Worm (Caenorhabditis elegans) whole organism, L4 larva: Measurements from ENCODE around the gene T28A8.6.

Source experiments
- F26F4.8 ChIP-seq: fragments of 200-800 bp; sonication (Bioruptor generic); conservative IDR thresholded peaks from 2 replicates; pipeline ENCODE4 v1.3.6; 2022; ENCODE audit warnings: missing genetic modification characterization, missing compliant biosample characterization
- F49E8.2 ChIP-seq: sonication (generic microtip); optimal IDR thresholded peaks from 2 replicates; lab custom pipeline; 2016; ENCODE audit warnings: missing compliant biosample characterization, mild to moderate bottlenecking, missing genetic modification characterization, borderline replicate concordance
- Y5F2A.4 ChIP-seq: fragments of 200-800 bp; sonication (Bioruptor generic); optimal IDR thresholded peaks from 2 replicates; lab custom pipeline; 2018; ENCODE audit warnings: mild to moderate bottlenecking, missing genetic modification characterization, missing compliant biosample characterization
- aha-1 ChIP-seq: fragments of 150-350 bp; peaks from one replicate; lab custom pipeline; 2014; ENCODE audit warnings: missing biosample characterization, missing genetic modification characterization
- attf-4 ChIP-seq: sonication (generic microtip); optimal IDR thresholded peaks from 3 replicates; lab custom pipeline; 2017; ENCODE audit warnings: missing biosample characterization, missing genetic modification characterization
- ceh-20 ChIP-seq: fragments of 200-800 bp; sonication (Bioruptor generic); IDR thresholded peaks from 2 replicates; pipeline ENCODE4 v1.3.6; 2022; ENCODE audit warnings: missing genetic modification reagents, missing genetic modification characterization, missing compliant biosample characterization
- ceh-32 ChIP-seq: sonication (generic microtip); optimal IDR thresholded peaks from 2 replicates; lab custom pipeline; 2016; ENCODE audit warnings: mild to moderate bottlenecking, missing genetic modification characterization, missing compliant biosample characterization; ENCODE audit not compliant: poor library complexity
- daf-16 ChIP-seq, 3 experiments: sonication (generic microtip); optimal IDR thresholded peaks; 2 replicates each; lab custom pipeline; 2016 to 2017; ENCODE audit warnings: missing genetic modification characterization in 3 of 3, missing genetic modification reagents in 3 of 3, mild to moderate bottlenecking in 2 of 3, missing compliant biosample characterization in 2 of 3, missing biosample characterization in 1 of 3, moderate library complexity in 1 of 3
- daf-8 ChIP-seq: fragments of 200-800 bp; sonication (Bioruptor generic); IDR thresholded peaks from 2 replicates; pipeline ENCODE4 v1.3.6; 2022; ENCODE audit warnings: missing genetic modification characterization, missing compliant biosample characterization
- dmd-6 ChIP-seq: fragments of 200-800 bp; sonication (Bioruptor generic); IDR thresholded peaks from 2 replicates; pipeline ENCODE4 v1.3.6; 2022; ENCODE audit warnings: missing genetic modification reagents, missing genetic modification characterization, missing compliant biosample characterization
- dmd-9 ChIP-seq: fragments of 200-800 bp; sonication (Bioruptor generic); IDR thresholded peaks from 2 replicates; pipeline ENCODE4 v1.3.6; 2022; ENCODE audit warnings: missing genetic modification reagents, missing genetic modification characterization, missing compliant biosample characterization
- dpl-1 ChIP-seq: fragments of 150-350 bp; optimal IDR thresholded peaks from 2 replicates; lab custom pipeline; 2014; ENCODE audit warnings: missing biosample characterization, missing genetic modification reagents, missing genetic modification characterization
- duxl-1 ChIP-seq: sonication (generic microtip); optimal IDR thresholded peaks from 2 replicates; lab custom pipeline; 2016; ENCODE audit warnings: mild to moderate bottlenecking, missing genetic modification characterization, moderate library complexity, missing compliant biosample characterization; ENCODE audit not compliant: poor library complexity
- dve-1 ChIP-seq: sonication (generic microtip); optimal IDR thresholded peaks from 2 replicates; lab custom pipeline; 2017; ENCODE audit warnings: antibody characterized with exemption, mild to moderate bottlenecking, missing genetic modification characterization, missing compliant biosample characterization; ENCODE audit not compliant: insufficient read depth
- egl-43 ChIP-seq: fragments of 200-800 bp; sonication (Bioruptor generic); IDR thresholded peaks from 2 replicates; pipeline ENCODE4 v1.3.6; 2022; ENCODE audit warnings: missing genetic modification reagents, missing genetic modification characterization, missing compliant biosample characterization
- hif-1 ChIP-seq, 2 experiments: sonication (generic microtip); optimal IDR thresholded peaks; 2 replicates each; lab custom pipeline; 2016 to 2017; ENCODE audit warnings: missing compliant biosample characterization in 2 of 2, missing genetic modification characterization in 2 of 2, missing genetic modification reagents in 2 of 2, missing genotype in 2 of 2, mild to moderate bottlenecking in 1 of 2
- hlh-11 ChIP-seq: fragments of 200-800 bp; sonication (Bioruptor generic); optimal IDR thresholded peaks from 2 replicates; lab custom pipeline; 2018; ENCODE audit warnings: mild to moderate bottlenecking, missing genetic modification characterization, missing compliant biosample characterization
- hlh-30 ChIP-seq: sonication (generic microtip); optimal IDR thresholded peaks from 2 replicates; lab custom pipeline; 2017; ENCODE audit warnings: antibody characterized with exemption, mild to moderate bottlenecking, missing genetic modification characterization, missing compliant biosample characterization; ENCODE audit not compliant: insufficient read depth
- hmg-1.1 ChIP-seq: fragments of 200-800 bp; sonication (Bioruptor generic); IDR thresholded peaks from 2 replicates; pipeline ENCODE4 v1.3.6; 2022; ENCODE audit warnings: missing genetic modification reagents, missing genetic modification characterization, missing compliant biosample characterization
- lin-13 ChIP-seq: fragments of 150-350 bp; optimal IDR thresholded peaks from 2 replicates; lab custom pipeline; 2014; ENCODE audit warnings: missing biosample characterization, missing genetic modification reagents, missing genetic modification characterization
- lin-15B ChIP-seq: fragments of 150-350 bp; sonication (generic microtip); optimal IDR thresholded peaks from 3 replicates; lab custom pipeline; 2014; ENCODE audit warnings: missing biosample characterization, missing genetic modification characterization
- lin-38 ChIP-seq: fragments of 200-800 bp; sonication (Bioruptor generic); IDR thresholded peaks from 2 replicates; pipeline ENCODE4 v1.3.6; 2022; ENCODE audit warnings: missing genetic modification reagents, missing genetic modification characterization, missing compliant biosample characterization
- lsy-2 ChIP-seq, 2 experiments: fragments of 150-350 bp in 1 of 2; sonication (generic microtip) in 1 of 2; optimal IDR thresholded peaks; 2 replicates each; lab custom pipeline; 2014 to 2017; ENCODE audit warnings: missing biosample characterization in 2 of 2, missing genetic modification characterization in 2 of 2
- mep-1 ChIP-seq: fragments of 150-350 bp; sonication (generic microtip); optimal IDR thresholded peaks from 3 replicates; lab custom pipeline; 2014; ENCODE audit warnings: missing biosample characterization, missing genetic modification characterization
- mes-2 ChIP-seq: sonication (generic microtip); optimal IDR thresholded peaks from 2 replicates; lab custom pipeline; 2016; ENCODE audit warnings: missing genotype, mild to moderate bottlenecking, missing genetic modification characterization, missing compliant biosample characterization; ENCODE audit not compliant: poor library complexity, severe bottlenecking
- mxl-3 ChIP-seq: fragments of 200-800 bp; sonication (Bioruptor generic); optimal IDR thresholded peaks from 2 replicates; lab custom pipeline; 2018; ENCODE audit warnings: mild to moderate bottlenecking, missing genetic modification characterization, missing compliant biosample characterization
- nhr-11 ChIP-seq: fragments of 150-350 bp; optimal IDR thresholded peaks from 2 replicates; lab custom pipeline; 2014; ENCODE audit warnings: missing biosample characterization, missing genetic modification characterization
- nhr-237 ChIP-seq: sonication (generic microtip); optimal IDR thresholded peaks from 2 replicates; lab custom pipeline; 2017; ENCODE audit warnings: missing biosample characterization, missing genetic modification characterization
- nhr-25 ChIP-seq: sonication (generic microtip); optimal IDR thresholded peaks from 2 replicates; lab custom pipeline; 2017; ENCODE audit warnings: missing genetic modification characterization, mild to moderate bottlenecking, missing compliant biosample characterization, antibody characterized with exemption, moderate library complexity, borderline replicate concordance; ENCODE audit not compliant: insufficient read depth
- nhr-28 ChIP-seq: fragments of 150-350 bp; optimal IDR thresholded peaks from 2 replicates; lab custom pipeline; 2014; ENCODE audit warnings: missing biosample characterization, missing genetic modification characterization
- pqm-1 ChIP-seq: sonication (generic microtip); optimal IDR thresholded peaks from 2 replicates; lab custom pipeline; 2017; ENCODE audit warnings: missing biosample characterization, missing genetic modification characterization
- rbr-2 ChIP-seq: sonication (generic microtip); optimal IDR thresholded peaks from 2 replicates; lab custom pipeline; 2016; ENCODE audit warnings: missing genotype, missing genetic modification characterization, missing compliant biosample characterization
- sdz-12 ChIP-seq: fragments of 200-800 bp; sonication (Bioruptor generic); optimal IDR thresholded peaks from 2 replicates; lab custom pipeline; 2018; ENCODE audit warnings: mild to moderate bottlenecking, missing genetic modification characterization, missing compliant biosample characterization
- set-16 ChIP-seq: fragments of 200-800 bp; sonication (Bioruptor generic); IDR thresholded peaks from 2 replicates; pipeline ENCODE4 v1.3.6; 2022; ENCODE audit warnings: missing genetic modification reagents, missing genetic modification characterization, missing compliant biosample characterization
- tra-1 ChIP-seq: fragments of 200-800 bp; sonication (Bioruptor generic); IDR thresholded peaks from 2 replicates; pipeline ENCODE4 v1.3.6; 2022; ENCODE audit warnings: missing genetic modification reagents, missing genetic modification characterization, missing compliant biosample characterization
- unc-130 ChIP-seq: sonication (generic microtip); optimal IDR thresholded peaks from 2 replicates; lab custom pipeline; 2016; ENCODE audit warnings: missing genetic modification reagents, missing genetic modification characterization, missing compliant biosample characterization
- unc-39 ChIP-seq: sonication (generic microtip); optimal IDR thresholded peaks from 2 replicates; lab custom pipeline; 2017; ENCODE audit warnings: missing biosample characterization, missing genetic modification characterization
- ztf-11 ChIP-seq: fragments of 150-350 bp; optimal IDR thresholded peaks from 2 replicates; lab custom pipeline; 2014; ENCODE audit warnings: missing biosample characterization, missing genetic modification characterization

T28A8.6 gene

DNA sequence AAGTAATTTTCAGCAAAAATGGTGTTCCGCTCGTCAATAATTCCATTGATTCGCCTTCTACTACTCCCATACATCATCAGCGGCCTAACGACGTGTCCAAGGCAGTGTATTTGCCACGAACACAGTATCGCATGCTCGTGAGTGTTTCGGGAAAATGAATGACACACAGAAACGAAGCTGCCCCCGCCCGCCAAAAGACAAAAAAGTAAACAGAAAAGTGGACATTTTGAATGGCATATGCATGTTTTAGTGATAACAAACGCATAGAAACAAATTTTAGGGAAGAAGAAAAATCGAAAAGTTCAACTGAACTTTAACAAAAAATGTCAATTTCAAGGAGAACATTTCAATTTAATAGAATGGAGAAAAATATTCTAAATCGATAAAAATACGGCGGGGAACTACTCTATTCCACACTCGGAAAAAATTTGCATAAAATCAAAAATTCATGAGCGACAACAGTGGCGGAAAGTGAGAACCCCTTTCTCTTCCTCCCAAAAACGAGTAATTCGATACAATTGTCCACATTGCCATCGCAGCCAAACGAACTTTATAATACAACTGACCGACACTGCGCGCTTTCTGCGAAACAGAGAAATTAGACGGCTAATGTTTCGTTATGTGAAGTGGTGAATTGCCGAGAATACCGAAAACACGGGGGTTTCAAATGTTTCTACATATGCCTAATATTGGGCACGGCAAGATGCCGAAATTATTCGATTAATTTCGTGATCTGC lies 29.7 kb downstream of the T28A8.6 start:
- TF ChIP-seq dmd-9 (no peak), mes-2 (tag; lab: Kevin White, UChicago) (no peak), Y5F2A.4 (GFP tag; lab: Kevin White, UChicago) (no peak), hlh-11 (tag; lab: Kevin White, UChicago) (peak; percentile 48), daf-16 (GFP tag; optimal IDR thresholded peaks at IDR 0.05; lab: Kevin White, UChicago) (no peak), daf-16 (tag; optimal IDR thresholded peaks at IDR 0.05; lab: Kevin White, UChicago) (peak; percentile 87), daf-8 (GFP tag; lab: Robert Waterston, UW) (no peak), aha-1 (tag; lab: Kevin White, UChicago) (peak; percentile 92), lin-38 (GFP tag; lab: Robert Waterston, UW) (peak; percentile 39), pqm-1 (tag; lab: Kevin White, UChicago) (peak; percentile 39), dve-1 (tag; lab: Kevin White, UChicago) (peak; percentile 27), dmd-6 (GFP tag; lab: Robert Waterston, UW) (peak; percentile 87), nhr-28 (tag; lab: Kevin White, UChicago) (peak; percentile 36), unc-39 (tag; lab: Kevin White, UChicago) (no peak), nhr-237 (no peak), hlh-30 (peak; percentile 30), tra-1 (GFP tag; lab: Robert Waterston, UW) (0 out of 2 replicates have a peak, but pooled peaks have one; percentile 50), ztf-11 (tag; lab: Kevin White, UChicago) (no peak)

DNA sequence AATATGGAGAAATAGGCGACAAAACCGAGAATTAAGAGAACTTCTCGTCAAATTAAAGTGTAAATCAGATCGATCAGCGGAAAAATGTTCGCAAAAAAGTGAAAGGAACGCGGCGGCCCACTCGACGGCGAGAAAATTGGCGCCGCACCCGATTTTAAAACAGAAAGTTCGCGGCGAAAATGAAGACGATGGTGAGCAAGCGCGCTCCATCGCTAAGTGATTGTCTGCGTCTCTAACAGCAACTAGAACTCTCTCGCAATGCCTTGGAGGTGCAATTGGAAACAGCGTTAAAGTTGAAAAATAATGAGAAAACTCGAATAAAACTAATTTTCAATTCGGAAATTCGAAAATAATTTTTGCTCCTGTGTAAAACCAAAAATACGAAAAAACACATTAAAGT lies 31.0 kb downstream of the T28A8.6 start:
- no peak for TF ChIP-seq ceh-32
- TF ChIP-seq dpl-1: peak; percentile 79
- no peak for TF ChIP-seq sdz-12 (GFP tag; lab: Kevin White, UChicago)
- TF ChIP-seq duxl-1: peak; percentile 10
- peak; percentile 50; the same call in 1 of the 2 replicates for TF ChIP-seq egl-43 (GFP tag; lab: Robert Waterston, UW)
- peak; percentile 49 for TF ChIP-seq rbr-2 (tag; lab: Kevin White, UChicago)
- peak; percentile 18 for TF ChIP-seq mxl-3 (GFP tag; lab: Kevin White, UChicago)
- peak; percentile 20; the same call in 1 of the 2 replicates for TF ChIP-seq set-16 (GFP tag; lab: Robert Waterston, UW)
- peak; percentile 10 for TF ChIP-seq F49E8.2 (tag; lab: Kevin White, UChicago)
- peak; percentile 50 for TF ChIP-seq nhr-25 (tag; lab: Kevin White, UChicago)
- TF ChIP-seq F26F4.8 (GFP tag; lab: Robert Waterston, UW): no peak
- TF ChIP-seq dve-1 (tag; lab: Kevin White, UChicago): peak; percentile 54
- TF ChIP-seq ceh-20 (GFP tag; lab: Robert Waterston, UW): peak; percentile 21; the same call in 1 of the 2 replicates
- no peak for TF ChIP-seq daf-16 (GFP tag; optimal IDR thresholded peaks at IDR 0.05; lab: Kevin White, UChicago)
- TF ChIP-seq daf-16 (tag; optimal IDR thresholded peaks at IDR 0.05; lab: Kevin White, UChicago): peak; percentile 27
- peak in 1 of 2 experiments; percentile 38 for TF ChIP-seq hif-1 (tag; optimal IDR thresholded peaks at IDR 0.05; lab: Kevin White, UChicago)
- TF ChIP-seq lin-15B (tag; lab: Kevin White, UChicago): no peak
- peak; percentile 43 for TF ChIP-seq nhr-11 (tag; lab: Kevin White, UChicago)
- TF ChIP-seq ztf-11 (tag; lab: Kevin White, UChicago): no peak
- no peak for TF ChIP-seq dmd-9
- peak; percentile 24 for TF ChIP-seq nhr-28 (tag; lab: Kevin White, UChicago)
- peak in 1 of 2 experiments; percentile 59 for TF ChIP-seq lsy-2 (tag; optimal IDR thresholded peaks at IDR 0.05; lab: Kevin White, UChicago)
- TF ChIP-seq lin-13: peak; percentile 53
- TF ChIP-seq hlh-30: peak; percentile 48
- peak; percentile 12 for TF ChIP-seq unc-130 (GFP tag; lab: Kevin White, UChicago)
- TF ChIP-seq mep-1 (tag; lab: Kevin White, UChicago): peak; percentile 47
- peak; percentile 85 for TF ChIP-seq hmg-1.1 (GFP tag; lab: Robert Waterston, UW)
- peak; percentile 73 for TF ChIP-seq mes-2 (tag; lab: Kevin White, UChicago)
- no peak for TF ChIP-seq attf-4 (tag; lab: Kevin White, UChicago)
- peak; percentile 38 for TF ChIP-seq hlh-11 (tag; lab: Kevin White, UChicago)
- peak; percentile 95 for TF ChIP-seq lin-38 (GFP tag; lab: Robert Waterston, UW)
